Fruit fly (Drosophila melanogaster) S2 (cell line): ENCODE data around the gene CG32104.

ENCODE experiments used
- CG8478 ChIP-seq: fragments of >200 bp; optimal IDR thresholded peaks from 2 replicates; lab custom pipeline; 2018
- CTCF ChIP-seq, 2 experiments: fragments of >200 bp; optimal IDR thresholded peaks; 2 replicates each; lab custom pipeline; 2018

DNA sequence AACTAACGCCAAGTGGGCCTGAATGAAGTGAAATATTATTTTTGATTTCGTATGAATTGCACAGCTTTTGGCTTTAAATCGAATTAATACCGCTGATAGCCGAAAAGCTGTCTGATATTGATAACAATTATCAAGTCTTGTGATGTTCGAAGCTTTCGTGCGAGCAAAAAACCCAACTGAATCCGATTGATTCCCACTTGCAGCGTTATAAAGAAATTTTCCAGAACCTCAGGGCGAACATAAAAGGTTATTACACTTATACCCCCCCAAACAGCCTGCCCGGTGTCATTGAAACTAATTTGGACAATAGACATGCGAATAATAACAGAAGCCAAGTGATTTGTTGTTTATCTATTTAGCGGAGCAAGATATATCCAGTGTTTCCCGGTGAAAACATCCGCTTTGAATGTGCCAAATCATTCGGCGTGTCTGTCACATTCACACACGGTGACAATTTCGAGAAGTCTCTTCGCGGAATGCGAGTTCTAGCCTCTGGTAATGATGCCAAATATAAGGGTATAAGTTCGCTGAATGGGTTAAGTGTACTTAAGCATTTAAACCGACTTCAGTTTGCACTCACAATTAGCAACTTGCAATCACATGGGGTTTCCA lies 6.9 kb upstream of the CG32104 start:
- TF ChIP-seq CTCF (optimal IDR thresholded peaks at IDR 0.05; lab: Kevin White, UChicago) (no peak), CG8478 (lab: Kevin White, UChicago) (no peak)
